Fruit fly (Drosophila melanogaster): ENCODE results near the gene hb.

hb gene

DNA sequence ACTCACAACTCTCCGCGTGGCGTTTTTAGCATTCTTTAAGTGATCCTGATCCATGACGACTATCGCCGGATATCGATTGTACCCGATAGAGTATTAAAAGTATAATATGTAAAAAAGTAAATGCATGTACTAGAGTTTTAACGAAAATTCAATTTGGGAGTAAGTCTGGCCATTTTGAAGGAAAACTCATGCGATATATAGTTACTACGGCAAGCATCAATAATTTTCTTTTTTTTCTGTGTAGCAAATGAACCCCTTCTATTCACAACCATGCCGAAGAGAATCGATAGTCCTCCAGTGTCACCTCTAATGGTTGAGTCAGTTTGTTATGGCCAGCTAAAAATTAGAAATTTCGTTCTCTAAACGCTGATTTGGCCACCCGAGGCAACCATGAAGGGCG lies 44.9 kb downstream of the hb start, which contains the start of the genes Sys1 and Dhod (continued):
- TF ChIP-seq Aef1 (GFP tag; IDR thresholded peaks at IDR 0.05) (0 out of 3 replicates have a peak, but pooled peaks have one; percentile 35), pum (GFP tag; optimal IDR thresholded peaks at IDR 0.05) (peak; percentile 49), Poxn (GFP tag; IDR thresholded peaks at IDR 0.05) (no peak), Taf1 (GFP tag; IDR thresholded peaks at IDR 0.05) (peak; percentile 33; the same call in 1 of the 2 replicates), HLH3B (GFP tag; IDR thresholded peaks at IDR 0.05) (peak; percentile 62), cg (GFP tag; optimal IDR thresholded peaks at IDR 0.05) (no peak), CG2202 (tag; optimal IDR thresholded peaks at IDR 0.05) (no peak), hkb (optimal IDR thresholded peaks at IDR 0.05) (no peak), hkb (GFP tag; IDR thresholded peaks at IDR 0.05) (peak; percentile 65; the same call in 1 of the 2 replicates), corto (GFP tag; optimal IDR thresholded peaks at IDR 0.05) (peak; percentile 60), kni (GFP tag; optimal IDR thresholded peaks at IDR 0.05) (no peak), CrebB (tag; optimal IDR thresholded peaks at IDR 0.05) (no peak), Optix (GFP tag; IDR thresholded peaks at IDR 0.05) (peak; percentile 38; the same call in 1 of the 3 replicates), CG6854 (GFP tag; optimal IDR thresholded peaks at IDR 0.05) (no peak), CG9797 (GFP tag; optimal IDR thresholded peaks at IDR 0.05) (no peak), peb (GFP tag; IDR thresholded peaks at IDR 0.05) (peak; percentile 38), Adf1 (GFP tag; IDR thresholded peaks at IDR 0.05) (peak; percentile 40; the same call in 1 of the 2 replicates), CG1792 (GFP tag; optimal IDR thresholded peaks at IDR 0.05) (peak; percentile 33), ERR (GFP tag; optimal IDR thresholded peaks at IDR 0.05) (peak; percentile 59), scrt (GFP tag; optimal IDR thresholded peaks at IDR 0.05) (peak; percentile 26), Jarid2 (GFP tag; optimal IDR thresholded peaks at IDR 0.05) (no peak), kah (GFP tag; optimal IDR thresholded peaks at IDR 0.05) (no peak), CHES-1-like (GFP tag; optimal IDR thresholded peaks at IDR 0.05) (peak; percentile 65), Spps (tag; optimal IDR thresholded peaks at IDR 0.05) (peak; percentile 15), lmd (GFP tag; IDR thresholded peaks at IDR 0.05) (peak; percentile 68), CG8089 (GFP tag; optimal IDR thresholded peaks at IDR 0.05) (no peak), Camta (GFP tag; optimal IDR thresholded peaks at IDR 0.05) (peak; percentile 28), Abd-B (GFP tag; optimal IDR thresholded peaks at IDR 0.05) (peak; percentile 36), CG17612 (GFP tag; IDR thresholded peaks at IDR 0.05) (no peak), Nf-YA (GFP tag; IDR thresholded peaks at IDR 0.05) (peak; percentile 24; the same call in 1 of the 2 replicates), sc (optimal IDR thresholded peaks at IDR 0.05) (no peak), sc (GFP tag; optimal IDR thresholded peaks at IDR 0.05) (no peak), Chrac-16 (GFP tag; optimal IDR thresholded peaks at IDR 0.05) (peak; percentile 51), CG3163 (GFP tag; optimal IDR thresholded peaks at IDR 0.05) (peak; percentile 28), CG17359 (tag; optimal IDR thresholded peaks at IDR 0.05) (peak; percentile 61), pzg (GFP tag; optimal IDR thresholded peaks at IDR 0.05) (peak; percentile 54), CG2120 (GFP tag; optimal IDR thresholded peaks at IDR 0.05) (peak; percentile 86), psq (GFP tag; optimal IDR thresholded peaks at IDR 0.05) (no peak), danr (GFP tag; IDR thresholded peaks at IDR 0.05) (no peak), CG33213 (GFP tag; optimal IDR thresholded peaks at IDR 0.05) (peak; percentile 48), CG34376 (GFP tag; optimal IDR thresholded peaks at IDR 0.05) (peak; percentile 46), CG9609 (GFP tag; optimal IDR thresholded peaks at IDR 0.05) (peak; percentile 67), CG7357 (GFP tag; IDR thresholded peaks at IDR 0.05) (peak; percentile 30; the same call in 1 of the 3 replicates), Nf-YB (GFP tag; optimal IDR thresholded peaks at IDR 0.05) (no peak), ssp (GFP tag; IDR thresholded peaks at IDR 0.05) (peak; percentile 58), Dad (GFP tag; optimal IDR thresholded peaks at IDR 0.05) (peak; percentile 62), CG6654 (GFP tag; optimal IDR thresholded peaks at IDR 0.05) (no peak), Lpt (GFP tag; optimal IDR thresholded peaks at IDR 0.05) (no peak), tio (GFP tag; optimal IDR thresholded peaks at IDR 0.05) (no peak), CG43689 (GFP tag; IDR thresholded peaks at IDR 0.05) (peak; percentile 20; the same call in 1 of the 2 replicates), hth (optimal IDR thresholded peaks at IDR 0.05) (no peak), CG7372 (GFP tag; IDR thresholded peaks at IDR 0.05) (peak; percentile 27; the same call in 1 of the 2 replicates), CG32772 (GFP tag; IDR thresholded peaks at IDR 0.05) (peak; percentile 60)

Data from whole organism, embryonic.